Worm (Caenorhabditis elegans): ENCODE results near the gene mbf-1.

DNA sequence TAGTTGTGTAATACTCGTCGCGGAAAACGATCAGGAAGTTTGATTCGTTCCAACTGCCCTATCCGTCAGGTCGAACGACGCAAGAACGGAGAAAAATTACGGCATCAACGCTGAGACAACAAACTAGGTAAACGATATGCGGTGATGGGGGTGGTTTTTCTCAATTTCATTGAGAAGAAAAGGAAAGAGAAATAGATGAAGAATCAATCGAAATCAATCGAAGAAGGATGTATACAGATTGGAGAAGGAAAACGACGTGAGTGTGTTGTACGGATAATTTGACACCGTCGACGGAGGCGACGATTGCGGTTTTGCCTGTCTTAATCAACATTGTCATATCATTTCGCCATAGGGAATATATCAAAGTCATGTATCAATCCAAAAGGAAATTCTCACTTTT lies 13.7 kb upstream of the mbf-1 start:
- no peak for TF ChIP-seq efl-1 (optimal IDR thresholded peaks at IDR 0.05)
- TF ChIP-seq efl-1 (GFP tag; optimal IDR thresholded peaks at IDR 0.05 in 1 of 2) = peak in 1 of 2 experiments; percentile 8
- TF ChIP-seq nhr-237 (tag; optimal IDR thresholded peaks at IDR 0.05) = no peak
- no peak for TF ChIP-seq vab-15 (tag; optimal IDR thresholded peaks at IDR 0.05)
- no peak for TF ChIP-seq egl-13 (tag; optimal IDR thresholded peaks at IDR 0.05)
- no peak for TF ChIP-seq ztf-11 (tag; optimal IDR thresholded peaks at IDR 0.05)
- no peak for TF ChIP-seq lin-13 (GFP tag; optimal IDR thresholded peaks at IDR 0.05)
- TF ChIP-seq lin-15B (tag; optimal IDR thresholded peaks at IDR 0.05) = no peak

Measured in whole organism, L1 larva.